Fruit fly (Drosophila melanogaster) whole organism, embryonic: Measurements from ENCODE around the gene CG6254.

Experiments used
- B-H1 ChIP-seq: fragments of 200-800 bp; sonication (Bioruptor generic); IDR thresholded peaks from 3 replicates; pipeline ENCODE4 v1.3.6; 2022; ENCODE audit warnings: missing biosample characterization, missing genetic modification characterization
- Bdp1 ChIP-seq: fragments of 200-800 bp; sonication (Bioruptor generic); optimal IDR thresholded peaks from 3 replicates; lab custom pipeline; 2016; ENCODE audit warnings: missing biosample characterization, missing genetic modification characterization
- CG10147 ChIP-seq: fragments of 200-800 bp; sonication (Bioruptor generic); optimal IDR thresholded peaks from 2 replicates; lab custom pipeline; 2019; ENCODE audit warnings: missing biosample characterization, mild to moderate bottlenecking, missing genetic modification characterization, moderate library complexity
- CG10366 ChIP-seq: fragments of 200-800 bp; sonication (Bioruptor generic); IDR thresholded peaks from 2 replicates; pipeline ENCODE4 v1.3.6; 2022; ENCODE audit warnings: missing biosample characterization, missing genetic modification characterization
- CG1233 ChIP-seq: fragments of 200-800 bp; sonication (Bioruptor generic); optimal IDR thresholded peaks from 4 replicates; lab custom pipeline; 2018; ENCODE audit warnings: missing biosample characterization, mild to moderate bottlenecking, missing genetic modification characterization
- CG15011 ChIP-seq: fragments of 200-800 bp; sonication (Bioruptor generic); optimal IDR thresholded peaks from 3 replicates; lab custom pipeline; 2018; ENCODE audit warnings: missing biosample characterization, mild to moderate bottlenecking, missing genetic modification characterization
- CG15479 ChIP-seq: fragments of 200-800 bp; sonication (Bioruptor generic); optimal IDR thresholded peaks from 3 replicates; lab custom pipeline; 2019; ENCODE audit warnings: missing biosample characterization, mild to moderate bottlenecking, missing genetic modification characterization, moderate library complexity
- CG1603 ChIP-seq: fragments of 200-800 bp; sonication (Bioruptor generic); optimal IDR thresholded peaks from 2 replicates; lab custom pipeline; 2019; ENCODE audit warnings: missing biosample characterization, mild to moderate bottlenecking, missing genetic modification characterization, moderate library complexity
- CG2116 ChIP-seq: fragments of 200-800 bp; sonication (Bioruptor generic); optimal IDR thresholded peaks from 3 replicates; lab custom pipeline; 2018; ENCODE audit warnings: missing biosample characterization, mild to moderate bottlenecking, missing genetic modification characterization
- CG2875 ChIP-seq: fragments of 200-800 bp; sonication (Bioruptor generic); optimal IDR thresholded peaks from 2 replicates; lab custom pipeline; 2017; ENCODE audit warnings: missing biosample characterization, mild to moderate bottlenecking, missing genetic modification characterization, missing genetic modification reagents
- CG30020 ChIP-seq: fragments of 200-800 bp; optimal IDR thresholded peaks from 2 replicates; lab custom pipeline; 2019; ENCODE audit warnings: missing biosample characterization, mild to moderate bottlenecking, missing genetic modification characterization, moderate library complexity
- CG30403 ChIP-seq: fragments of 200-800 bp; sonication (Bioruptor generic); optimal IDR thresholded peaks from 3 replicates; lab custom pipeline; 2016; ENCODE audit warnings: missing biosample characterization, missing genetic modification characterization
- CG33557 ChIP-seq: fragments of 200-800 bp; sonication (Bioruptor generic); optimal IDR thresholded peaks from 2 replicates; lab custom pipeline; 2019; ENCODE audit warnings: missing biosample characterization, mild to moderate bottlenecking, missing genetic modification characterization, moderate library complexity
- CG34376 ChIP-seq: fragments of 200-800 bp; sonication (Bioruptor generic); optimal IDR thresholded peaks from 2 replicates; lab custom pipeline; 2018; ENCODE audit warnings: missing biosample characterization, mild to moderate bottlenecking, missing genetic modification characterization
- CG4854 ChIP-seq: fragments of 200-800 bp; sonication (Bioruptor generic); optimal IDR thresholded peaks from 2 replicates; lab custom pipeline; 2016; ENCODE audit warnings: missing biosample characterization, missing genetic modification characterization, inconsistent platforms
- CG6654 ChIP-seq: fragments of 200-800 bp; sonication (Bioruptor generic); optimal IDR thresholded peaks from 2 replicates; lab custom pipeline; 2017; ENCODE audit warnings: missing biosample characterization, mild to moderate bottlenecking, missing genetic modification characterization
- CG7372 ChIP-seq: fragments of 200-800 bp; sonication (Bioruptor generic); IDR thresholded peaks from 2 replicates; pipeline ENCODE4 v1.3.6; 2022; ENCODE audit warnings: missing biosample characterization, missing genetic modification characterization
- CG7928 ChIP-seq: fragments of 200-800 bp; sonication (Bioruptor generic); optimal IDR thresholded peaks from 2 replicates; lab custom pipeline; 2017; ENCODE audit warnings: missing biosample characterization, mild to moderate bottlenecking, missing genetic modification characterization
- Dad ChIP-seq: fragments of 200-800 bp; sonication (Bioruptor generic); optimal IDR thresholded peaks from 3 replicates; lab custom pipeline; 2016; ENCODE audit warnings: missing biosample characterization, missing genetic modification characterization
- Fer1 ChIP-seq: fragments of 200-800 bp; sonication (Bioruptor generic); optimal IDR thresholded peaks from 2 replicates; lab custom pipeline; 2017; ENCODE audit warnings: missing biosample characterization, mild to moderate bottlenecking, missing genetic modification characterization
- Fer2 ChIP-seq: fragments of 200-800 bp; sonication (Bioruptor generic); optimal IDR thresholded peaks from 2 replicates; lab custom pipeline; 2018; ENCODE audit warnings: missing biosample characterization, mild to moderate bottlenecking, missing genetic modification characterization, moderate library complexity
- Fer3 ChIP-seq: fragments of 200-800 bp; sonication (Bioruptor generic); optimal IDR thresholded peaks from 2 replicates; lab custom pipeline; 2018; ENCODE audit warnings: missing biosample characterization, mild to moderate bottlenecking, missing genetic modification characterization, moderate library complexity
- Kr ChIP-seq: fragments of 200-800 bp; sonication (Bioruptor generic); optimal IDR thresholded peaks from 2 replicates; lab custom pipeline; 2017; ENCODE audit warnings: missing biosample characterization, mild to moderate bottlenecking, missing genetic modification characterization
- NC2β ChIP-seq: fragments of 200-800 bp; sonication (Bioruptor generic); optimal IDR thresholded peaks from 2 replicates; lab custom pipeline; 2016; ENCODE audit warnings: missing biosample characterization, missing genetic modification characterization
- NFAT ChIP-seq: fragments of 200-800 bp; sonication (Bioruptor generic); IDR thresholded peaks from 2 replicates; pipeline ENCODE4 v1.3.6; 2022; ENCODE audit warnings: missing biosample characterization, missing genetic modification characterization
- Rx ChIP-seq: fragments of 200-800 bp; sonication (Bioruptor generic); IDR thresholded peaks from 2 replicates; pipeline ENCODE4 v1.3.6; 2022; ENCODE audit warnings: missing biosample characterization, missing genetic modification characterization
- Xrp1 ChIP-seq: fragments of 200-800 bp; sonication (Bioruptor generic); IDR thresholded peaks from 2 replicates; pipeline ENCODE4 v1.3.6; 2022; ENCODE audit warnings: missing biosample characterization, missing genetic modification characterization
- abd-A ChIP-seq: fragments of 200-800 bp; sonication (Bioruptor generic); optimal IDR thresholded peaks from 3 replicates; lab custom pipeline; 2019; ENCODE audit warnings: missing biosample characterization, mild to moderate bottlenecking, missing genetic modification characterization, moderate library complexity
- ash1 ChIP-seq: fragments of 200-800 bp; sonication (Bioruptor generic); optimal IDR thresholded peaks from 2 replicates; lab custom pipeline; 2018; ENCODE audit warnings: missing biosample characterization, mild to moderate bottlenecking, missing genetic modification characterization
- bab2 ChIP-seq: fragments of 200-800 bp; sonication (Bioruptor generic); optimal IDR thresholded peaks from 2 replicates; lab custom pipeline; 2016; ENCODE audit warnings: missing biosample characterization, missing genetic modification characterization
- bowl ChIP-seq: fragments of 200-800 bp; sonication (Bioruptor generic); IDR thresholded peaks from 2 replicates; pipeline ENCODE4 v1.3.6; 2022; ENCODE audit warnings: missing biosample characterization, missing genetic modification characterization
- cad ChIP-seq: fragments of >200 bp; optimal IDR thresholded peaks from 2 replicates; lab custom pipeline; 2017; ENCODE audit warnings: missing biosample characterization, missing genetic modification characterization
- crol ChIP-seq: fragments of 200-800 bp; sonication (Bioruptor generic); IDR thresholded peaks from 2 replicates; pipeline ENCODE4 v1.3.6; 2022; ENCODE audit warnings: missing biosample characterization, missing genetic modification characterization
- dati ChIP-seq: fragments of 200-800 bp; sonication (Bioruptor generic); IDR thresholded peaks from 2 replicates; pipeline ENCODE4 v1.3.6; 2022; ENCODE audit warnings: missing biosample characterization, missing genetic modification characterization
- gfzf ChIP-seq: fragments of 200-800 bp; sonication (Bioruptor generic); optimal IDR thresholded peaks from 2 replicates; lab custom pipeline; 2016; ENCODE audit warnings: missing biosample characterization, mild to moderate bottlenecking, missing genetic modification characterization, moderate library complexity
- ham ChIP-seq: fragments of 200-800 bp; sonication (Bioruptor generic); IDR thresholded peaks from 2 replicates; pipeline ENCODE4 v1.3.6; 2022; ENCODE audit warnings: missing biosample characterization, missing genetic modification characterization
- knrl ChIP-seq: fragments of 200-800 bp; sonication (Bioruptor generic); IDR thresholded peaks from 3 replicates; pipeline ENCODE4 v1.3.6; 2022; ENCODE audit warnings: missing biosample characterization, missing genetic modification characterization; ENCODE audit not compliant: partially characterized antibody
- lmd ChIP-seq: fragments of 200-800 bp; sonication (Bioruptor generic); IDR thresholded peaks from 2 replicates; pipeline ENCODE4 v1.3.6; 2022; ENCODE audit warnings: missing biosample characterization, missing genetic modification characterization
- nau ChIP-seq: fragments of 200-800 bp; sonication (Bioruptor generic); optimal IDR thresholded peaks from 3 replicates; lab custom pipeline; 2017; ENCODE audit warnings: missing biosample characterization, mild to moderate bottlenecking, missing genetic modification characterization, missing genetic modification reagents
- onecut ChIP-seq: fragments of 200-800 bp; sonication (Bioruptor generic); IDR thresholded peaks from 2 replicates; pipeline ENCODE4 v1.3.6; 2022; ENCODE audit warnings: missing biosample characterization, missing genetic modification characterization
- peb ChIP-seq: fragments of 200-800 bp; sonication (Bioruptor generic); IDR thresholded peaks from 2 replicates; pipeline ENCODE4 v1.3.6; 2022; ENCODE audit warnings: missing biosample characterization, missing genetic modification characterization
- prd ChIP-seq, 3 experiments: fragments of >200 bp in 2 of 3; fragments of 200-800 bp in 1 of 3; sonication (Bioruptor generic) in 1 of 3; optimal IDR thresholded peaks in 2 of 3; IDR thresholded peaks in 1 of 3; 2 replicates in 2 of 3; 3 replicates in 1 of 3; pipeline versions ENCODE4 v1.3.6 to Lab custom; 2017 to 2022; ENCODE audit warnings: missing biosample characterization in 1 of 3, missing genetic modification characterization in 1 of 3
- pzg ChIP-seq: fragments of 200-800 bp; sonication (Bioruptor generic); optimal IDR thresholded peaks from 3 replicates; lab custom pipeline; 2018; ENCODE audit warnings: missing biosample characterization, mild to moderate bottlenecking, missing genetic modification characterization, moderate library complexity
- repo ChIP-seq: fragments of 200-800 bp; sonication (Bioruptor generic); optimal IDR thresholded peaks from 2 replicates; lab custom pipeline; 2016; ENCODE audit warnings: missing biosample characterization, missing genetic modification characterization
- sima ChIP-seq: fragments of 200-800 bp; sonication (Bioruptor generic); optimal IDR thresholded peaks from 2 replicates; lab custom pipeline; 2016; ENCODE audit warnings: missing biosample characterization, missing genetic modification characterization
- ssp ChIP-seq: fragments of 200-800 bp; sonication (Bioruptor generic); IDR thresholded peaks from 2 replicates; pipeline ENCODE4 v1.3.6; 2022; ENCODE audit warnings: missing biosample characterization, missing genetic modification characterization
- tup ChIP-seq: fragments of 200-800 bp; sonication (Bioruptor generic); optimal IDR thresholded peaks from 2 replicates; lab custom pipeline; 2016; ENCODE audit warnings: missing biosample characterization, mild to moderate bottlenecking, missing genetic modification characterization, moderate library complexity
- unpg ChIP-seq: fragments of 200-800 bp; sonication (Bioruptor generic); optimal IDR thresholded peaks from 3 replicates; lab custom pipeline; 2018; ENCODE audit warnings: missing biosample characterization, mild to moderate bottlenecking, missing genetic modification characterization, moderate library complexity

The CG6254 gene

DNA sequence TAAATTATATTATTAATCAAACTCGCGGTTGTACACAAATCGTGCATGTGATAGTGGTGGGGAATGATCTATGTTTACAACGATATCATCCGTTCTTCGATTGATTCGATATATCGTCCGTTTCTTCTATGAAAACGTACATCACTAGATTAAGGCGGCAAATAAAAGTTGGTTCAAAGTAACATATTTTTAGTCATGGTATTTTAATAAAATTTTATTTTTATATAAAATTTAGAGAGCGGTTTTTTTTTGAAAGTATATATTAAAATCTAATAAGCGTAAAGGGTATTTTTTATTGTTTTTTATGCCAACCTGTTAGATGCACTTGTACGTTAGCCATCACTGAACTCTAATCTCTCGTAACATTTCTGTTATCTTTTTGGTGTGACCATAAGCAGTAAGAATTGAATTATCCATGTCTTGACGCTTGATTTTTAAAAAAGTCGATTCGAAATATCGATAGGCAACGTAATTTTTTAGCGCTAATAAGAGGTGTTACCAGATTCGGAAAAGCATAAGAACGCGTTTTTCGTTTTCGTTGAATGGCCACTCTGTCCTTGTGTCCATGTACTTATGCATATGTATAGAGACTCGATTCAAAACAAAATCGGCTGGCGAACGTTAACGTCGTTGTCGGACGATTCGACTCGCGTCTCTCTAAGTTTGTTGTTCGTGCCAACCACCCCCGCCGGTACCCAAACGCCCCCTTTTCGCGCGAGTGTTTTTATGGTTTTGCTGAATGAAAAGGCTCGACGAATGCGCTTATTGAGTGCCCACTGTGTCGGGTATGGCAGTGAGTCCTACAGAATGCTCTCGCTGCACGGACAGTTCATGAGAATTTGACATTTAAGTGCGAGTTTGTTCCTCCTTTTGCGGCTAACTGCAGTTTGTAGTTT, 16.8 kb downstream of the CG6254 start, which contains the start of the genes TAF1B and Invadolysin (continued):
- peak; percentile 2 for TF ChIP-seq CG4854 (GFP tag; lab: Kevin White, UChicago)
- TF ChIP-seq Dad (GFP tag; lab: Kevin White, UChicago), result peak; percentile 40
- TF ChIP-seq CG10147 (GFP tag; lab: Kevin White, UChicago), result peak; percentile 51
- TF ChIP-seq Xrp1 (GFP tag; lab: Robert Waterston, UW), result peak; percentile 66; the same call in 1 of the 2 replicates
- TF ChIP-seq sima (GFP tag; lab: Kevin White, UChicago), result no peak
- no peak for TF ChIP-seq Rx (GFP tag; lab: Robert Waterston, UW)
- TF ChIP-seq cad (GFP tag; lab: Kevin White, UChicago), result no peak
- peak; percentile 29 for TF ChIP-seq unpg (GFP tag; lab: Kevin White, UChicago)
- no peak for TF ChIP-seq peb (GFP tag; lab: Robert Waterston, UW)
- TF ChIP-seq NFAT (GFP tag; lab: Robert Waterston, UW), result peak; percentile 75
- TF ChIP-seq CG1233, result no peak
- TF ChIP-seq CG6654 (GFP tag; lab: Kevin White, UChicago), result no peak
- TF ChIP-seq CG30403, result peak; percentile 63
- TF ChIP-seq nau (GFP tag; lab: Kevin White, UChicago), result no peak
- peak; percentile 42 for TF ChIP-seq Fer1 (GFP tag; lab: Kevin White, UChicago)
- peak; percentile 46 for TF ChIP-seq NC2β (GFP tag; lab: Kevin White, UChicago)
- TF ChIP-seq CG1603, result peak; percentile 76
- TF ChIP-seq prd (optimal IDR thresholded peaks at IDR 0.05; lab: Kevin White, UChicago), result no peak
- TF ChIP-seq prd (GFP tag; IDR thresholded peaks at IDR 0.05; lab: Robert Waterston, UW), result peak; percentile 56; the same call in 2 of the 3 replicates
- peak; percentile 94 for TF ChIP-seq crol
- peak; percentile 98 for TF ChIP-seq pzg (GFP tag; lab: Kevin White, UChicago)
- peak; percentile 47 for TF ChIP-seq Fer3
- peak; percentile 26; the same call in 1 of the 3 replicates for TF ChIP-seq B-H1
- peak; percentile 51; the same call in 1 of the 2 replicates for TF ChIP-seq dati (GFP tag; lab: Robert Waterston, UW)
- peak; percentile 99 for TF ChIP-seq gfzf
- peak; percentile 94 for TF ChIP-seq knrl
- TF ChIP-seq Kr (GFP tag; lab: Kevin White, UChicago), result peak; percentile 48
- peak; percentile 60 for TF ChIP-seq CG10366 (GFP tag; lab: Robert Waterston, UW)
- TF ChIP-seq tup (GFP tag; lab: Kevin White, UChicago), result no peak
- TF ChIP-seq CG2875 (GFP tag; lab: Kevin White, UChicago), result no peak
- TF ChIP-seq Fer2, result peak; percentile 32
- TF ChIP-seq Bdp1 (GFP tag; lab: Kevin White, UChicago), result no peak
- no peak for TF ChIP-seq repo (GFP tag; lab: Kevin White, UChicago)
- TF ChIP-seq bab2, result peak; percentile 59
- peak; percentile 17 for TF ChIP-seq CG7928 (GFP tag; lab: Kevin White, UChicago)
- peak; percentile 49 for TF ChIP-seq CG30020 (tag; lab: Kevin White, UChicago)
- TF ChIP-seq CG2116, result peak; percentile 87
- TF ChIP-seq bowl, result no peak
- 0 out of 2 replicates have a peak, but pooled peaks have one; percentile 29 for TF ChIP-seq CG7372 (GFP tag; lab: Robert Waterston, UW)
- no peak for TF ChIP-seq CG33557 (GFP tag; lab: Kevin White, UChicago)
- TF ChIP-seq abd-A (tag; lab: Kevin White, UChicago), result peak; percentile 72
- no peak for TF ChIP-seq CG15479 (GFP tag; lab: Kevin White, UChicago)
- no peak for TF ChIP-seq ssp
- TF ChIP-seq CG15011, result no peak
- peak; percentile 11; the same call in 1 of the 2 replicates for TF ChIP-seq lmd (GFP tag; lab: Robert Waterston, UW)
- peak; percentile 5 for TF ChIP-seq CG34376
- no peak for TF ChIP-seq ash1 (GFP tag; lab: Kevin White, UChicago)
- peak; percentile 26; the same call in 1 of the 2 replicates for TF ChIP-seq onecut (GFP tag; lab: Robert Waterston, UW)
- no peak for TF ChIP-seq ham (GFP tag; lab: Robert Waterston, UW)
